Fruit fly (Drosophila melanogaster): Measurements from ENCODE around the gene mRpL23.
A peak's percentile ranks its signal among the peaks of the same experiment; 100 is the strongest.

mRpL23 gene

dm6 chr3L:2417399-2418040, 44.0 kb upstream of the mRpL23 start (continued):
- peak; percentile 87 for TF ChIP-seq CG13424 (tag; optimal IDR thresholded peaks at IDR 0.05)
- 0 out of 2 replicates have a peak, but pooled peaks have one; percentile 42 for TF ChIP-seq CG43689 (GFP tag; IDR thresholded peaks at IDR 0.05)
- TF ChIP-seq CTCF (GFP tag; optimal IDR thresholded peaks at IDR 0.05), result no peak
- TF ChIP-seq CG1233 (GFP tag; optimal IDR thresholded peaks at IDR 0.05), result peak; percentile 63
- peak; percentile 78 for TF ChIP-seq CG17359 (tag; optimal IDR thresholded peaks at IDR 0.05)
- TF ChIP-seq CG13894 (tag; optimal IDR thresholded peaks at IDR 0.05), result no peak
- no peak for TF ChIP-seq Dip3 (GFP tag; optimal IDR thresholded peaks at IDR 0.05)
- TF ChIP-seq pan (optimal IDR thresholded peaks at IDR 0.05), result no peak
- peak in 1 of 2 experiments; percentile 43 for TF ChIP-seq pan (GFP tag; optimal IDR thresholded peaks at IDR 0.05 in 1 of 2, IDR thresholded peaks at IDR 0.05 in 1 of 2)
- TF ChIP-seq Dek (tag; optimal IDR thresholded peaks at IDR 0.05), result peak; percentile 55
- peak; percentile 71 for TF ChIP-seq ATbp (GFP tag; optimal IDR thresholded peaks at IDR 0.05)
- no peak; the same call in 2 of the 3 replicates for TF ChIP-seq CG11695 (GFP tag; IDR thresholded peaks at IDR 0.05)
- no peak for TF ChIP-seq p53 (GFP tag; optimal IDR thresholded peaks at IDR 0.05)
- TF ChIP-seq Nf-YB (GFP tag; optimal IDR thresholded peaks at IDR 0.05), result peak; percentile 64
- TF ChIP-seq tio (GFP tag; optimal IDR thresholded peaks at IDR 0.05), result peak; percentile 75
- peak; percentile 77 for TF ChIP-seq Meics (GFP tag; optimal IDR thresholded peaks at IDR 0.05)
- TF ChIP-seq lbe (GFP tag; optimal IDR thresholded peaks at IDR 0.05), result peak; percentile 74
- no peak for TF ChIP-seq ro (GFP tag; IDR thresholded peaks at IDR 0.05)
- peak; percentile 74 for TF ChIP-seq CG3281 (GFP tag; optimal IDR thresholded peaks at IDR 0.05)
- TF ChIP-seq fru (optimal IDR thresholded peaks at IDR 0.05), result no peak
- TF ChIP-seq wek (GFP tag; optimal IDR thresholded peaks at IDR 0.05), result no peak
- TF ChIP-seq trh (GFP tag; optimal IDR thresholded peaks at IDR 0.05), result no peak
- peak; percentile 46; the same call in 2 of the 3 replicates for TF ChIP-seq Aef1 (GFP tag; IDR thresholded peaks at IDR 0.05)
- no peak for TF ChIP-seq toy (GFP tag; IDR thresholded peaks at IDR 0.05)
- TF ChIP-seq CG8388 (GFP tag; optimal IDR thresholded peaks at IDR 0.05), result peak; percentile 67
- TF ChIP-seq tgo (GFP tag; IDR thresholded peaks at IDR 0.05), result peak; percentile 59; the same call in 2 of the 3 replicates
- no peak for TF ChIP-seq Bteb2 (GFP tag; optimal IDR thresholded peaks at IDR 0.05)
- TF ChIP-seq PHDP (tag; optimal IDR thresholded peaks at IDR 0.05), result peak; percentile 76
- no peak for TF ChIP-seq Bdp1 (GFP tag; optimal IDR thresholded peaks at IDR 0.05)
- TF ChIP-seq zfh1 (GFP tag; IDR thresholded peaks at IDR 0.05), result 0 out of 3 replicates have a peak, but pooled peaks have one; percentile 25
- TF ChIP-seq chn (GFP tag; optimal IDR thresholded peaks at IDR 0.05), result no peak
- TF ChIP-seq CG10209 (GFP tag; optimal IDR thresholded peaks at IDR 0.05), result peak; percentile 83
- TF ChIP-seq Awh (GFP tag; IDR thresholded peaks at IDR 0.05), result no peak
- TF ChIP-seq onecut (GFP tag; IDR thresholded peaks at IDR 0.05), result no peak
- no peak for TF ChIP-seq ham (GFP tag; IDR thresholded peaks at IDR 0.05)
- no peak for TF ChIP-seq fu2 (GFP tag; optimal IDR thresholded peaks at IDR 0.05)
- peak; percentile 15 for TF ChIP-seq CG7987 (GFP tag; optimal IDR thresholded peaks at IDR 0.05)
- peak; percentile 6 for TF ChIP-seq CG4707 (GFP tag; optimal IDR thresholded peaks at IDR 0.05)
- 0 out of 3 replicates have a peak, but pooled peaks have one; percentile 10 for TF ChIP-seq CG34422 (GFP tag; IDR thresholded peaks at IDR 0.05)
- no peak for TF ChIP-seq Lpt (GFP tag; optimal IDR thresholded peaks at IDR 0.05)
- no peak for TF ChIP-seq h (optimal IDR thresholded peaks at IDR 0.05)
- TF ChIP-seq CG1647 (GFP tag; optimal IDR thresholded peaks at IDR 0.05), result no peak
- no peak for TF ChIP-seq CG3995 (GFP tag; optimal IDR thresholded peaks at IDR 0.05)
- peak in 1 of 2 experiments; percentile 15 for TF ChIP-seq chif (GFP tag; optimal IDR thresholded peaks at IDR 0.05)
- TF ChIP-seq bigmax (GFP tag; optimal IDR thresholded peaks at IDR 0.05), result no peak
- TF ChIP-seq so (GFP tag; IDR thresholded peaks at IDR 0.05), result peak; percentile 73; the same call in 2 of the 3 replicates
- no peak for TF ChIP-seq jumu (GFP tag; optimal IDR thresholded peaks at IDR 0.05)
- peak; percentile 91 for TF ChIP-seq nom (GFP tag; optimal IDR thresholded peaks at IDR 0.05)
- peak; percentile 27 for TF ChIP-seq CG2120 (GFP tag; optimal IDR thresholded peaks at IDR 0.05)
- TF ChIP-seq sd (tag; optimal IDR thresholded peaks at IDR 0.05), result peak; percentile 16
- peak; percentile 61 for TF ChIP-seq scrt (GFP tag; optimal IDR thresholded peaks at IDR 0.05)
- peak; percentile 75 for TF ChIP-seq BtbVII (GFP tag; optimal IDR thresholded peaks at IDR 0.05)

All from whole organism, embryonic.